Worm (Caenorhabditis elegans) whole organism, young adult: Measurements from ENCODE around the gene ecps-2.

Source experiments
- ceh-27 ChIP-seq: fragments of 200-800 bp; sonication (Bioruptor generic); optimal IDR thresholded peaks from 2 replicates; lab custom pipeline; 2018; ENCODE audit warnings: mild to moderate bottlenecking, missing genetic modification characterization, moderate library complexity, missing compliant biosample characterization
- fkh-3 ChIP-seq: sonication (generic microtip); optimal IDR thresholded peaks from 2 replicates; lab custom pipeline; 2016; ENCODE audit warnings: mild to moderate bottlenecking, missing genetic modification characterization, missing compliant biosample characterization
- nhr-80 ChIP-seq: sonication (generic microtip); optimal IDR thresholded peaks from 2 replicates; lab custom pipeline; 2016; ENCODE audit warnings: missing genetic modification characterization, missing compliant biosample characterization

The ecps-2 gene

ce11 chrIII:10488052-10488451 is 45.2 kb downstream of the ecps-2 start, which contains the start of gene ptr-25:
Gene ptr-25, plus strand, starts transcription at chrIII:10488124.
- TF ChIP-seq ceh-27 (no peak), fkh-3 (no peak), nhr-80 (no peak)
- TF ChIP-seq, all 124 proteins: peak for 0
